Worm (Caenorhabditis elegans): ENCODE results near the gene Y54G2A.52.

DNA sequence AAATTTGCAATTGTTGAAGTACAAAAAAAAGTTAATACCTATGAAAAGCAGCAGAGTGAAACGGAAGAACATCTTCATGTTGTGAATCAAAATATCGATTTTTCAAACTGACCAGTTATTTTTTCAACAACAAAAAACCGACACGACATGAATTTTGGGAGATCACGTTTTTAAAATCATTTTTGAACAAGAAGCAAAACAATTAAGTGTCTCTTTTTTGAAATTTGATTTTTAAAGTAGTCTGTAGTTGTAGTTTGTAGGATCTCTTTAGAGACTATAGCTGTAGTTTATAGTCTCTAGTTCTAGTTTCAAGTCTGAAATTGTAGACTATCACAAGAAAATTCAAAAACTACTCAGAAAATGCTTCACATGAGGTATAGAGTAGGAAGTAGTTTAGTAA lies 45.4 kb upstream of the Y54G2A.52 start, which contains the start of gene Y54G2A.15:
- TF ChIP-seq nhr-28 (tag; optimal IDR thresholded peaks at IDR 0.05), result no peak
- no peak for TF ChIP-seq tbx-2 (tag; optimal IDR thresholded peaks at IDR 0.05)
- TF ChIP-seq jun-1 (tag; optimal IDR thresholded peaks at IDR 0.05), result no peak
- TF ChIP-seq ama-1 (optimal IDR thresholded peaks at IDR 0.05), result no peak
